Worm (Caenorhabditis elegans): ENCODE results near the gene F13A7.12.

Gene F13A7.12

DNA sequence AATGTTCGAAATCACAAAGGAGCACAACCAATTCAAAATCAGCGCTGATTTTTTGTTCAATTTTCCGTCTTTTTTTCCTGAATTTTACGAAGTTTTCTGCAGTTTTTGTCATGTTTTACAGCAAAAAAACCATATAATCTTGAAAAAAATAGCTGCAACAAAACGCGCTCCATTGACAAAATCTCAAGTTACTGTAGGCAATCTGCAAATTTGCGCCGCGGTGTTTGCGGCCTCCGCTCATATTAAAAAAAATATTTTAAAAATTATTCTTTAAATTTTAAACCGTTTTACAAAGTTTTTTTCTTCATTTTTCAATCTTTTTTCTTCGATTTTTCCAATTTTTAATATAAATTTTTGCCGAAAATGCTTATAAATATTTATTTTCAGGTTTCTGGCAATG, 9.5 kb downstream of the F13A7.12 start:
- TF ChIP-seq sea-2 (GFP tag; optimal IDR thresholded peaks at IDR 0.05) (no peak), ztf-4 (tag; optimal IDR thresholded peaks at IDR 0.05) (no peak), pqm-1 (tag; optimal IDR thresholded peaks at IDR 0.05) (no peak), unc-39 (tag; optimal IDR thresholded peaks at IDR 0.05) (no peak), nfya-1 (tag; optimal IDR thresholded peaks at IDR 0.05; ENCODE audit: insufficient read depth) (no peak), nhr-28 (tag; optimal IDR thresholded peaks at IDR 0.05) (no peak), nhr-23 (tag; optimal IDR thresholded peaks at IDR 0.05) (no peak), elt-1 (tag; optimal IDR thresholded peaks at IDR 0.05) (no peak), hmg-11 (tag; optimal IDR thresholded peaks at IDR 0.05) (no peak)

ce11 chrV:16406357-16406756, 10.5 kb downstream of the F13A7.12 start:
- no peak for TF ChIP-seq zag-1 (tag; optimal IDR thresholded peaks at IDR 0.05)
- TF ChIP-seq daf-12 (tag; optimal IDR thresholded peaks at IDR 0.05): no peak
- TF ChIP-seq nhr-23 (tag; optimal IDR thresholded peaks at IDR 0.05): no peak
- no peak for TF ChIP-seq lin-15B (tag; optimal IDR thresholded peaks at IDR 0.05)
- no peak for TF ChIP-seq lin-39 (tag; optimal IDR thresholded peaks at IDR 0.05)

- TF ChIP-seq ceh-28 (tag; optimal IDR thresholded peaks at IDR 0.05) (no peak), ztf-11 (tag; optimal IDR thresholded peaks at IDR 0.05) (no peak), lsy-12 (tag; optimal IDR thresholded peaks at IDR 0.05) (no peak)
Observed at ce11 chrV:16407663-16408062, 11.8 kb downstream of the F13A7.12 start, which contains the start of gene F26D2.3. Gene F26D2.3 (plus strand): TSS chrV:16407963.

DNA sequence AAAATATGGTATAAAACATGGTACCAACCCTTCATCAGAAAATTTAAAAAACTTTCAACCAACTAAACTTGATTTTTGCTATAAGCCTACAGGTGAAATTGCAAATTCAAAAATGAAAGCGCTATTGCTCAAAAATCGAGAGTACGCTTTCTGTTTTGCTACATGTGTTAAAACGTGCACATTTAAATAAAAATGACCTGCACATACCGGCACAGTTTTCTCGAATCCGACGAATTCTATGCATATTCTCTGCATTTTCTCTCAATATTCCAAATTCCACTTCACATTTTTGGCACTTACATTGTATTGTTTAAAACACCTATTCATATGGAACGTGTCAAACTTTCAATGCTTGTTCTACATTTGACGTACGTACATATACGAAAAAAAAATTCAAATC, 14.7 kb downstream of the F13A7.12 start, which contains the start of gene srh-145:
Gene srh-145, plus strand, starts transcription at position 193 of the 400 bp plus-strand sequence.
- no peak for TF ChIP-seq nhr-67 (tag; optimal IDR thresholded peaks at IDR 0.05)
- no peak for TF ChIP-seq mdl-1 (tag; optimal IDR thresholded peaks at IDR 0.05)
- no peak for TF ChIP-seq ceh-16 (tag; optimal IDR thresholded peaks at IDR 0.05)
- TF ChIP-seq aly-2 (tag; optimal IDR thresholded peaks at IDR 0.05): no peak
- no peak for TF ChIP-seq unc-39 (tag; optimal IDR thresholded peaks at IDR 0.05)
- no peak for TF ChIP-seq R02D3.7 (tag; optimal IDR thresholded peaks at IDR 0.05)
- TF ChIP-seq nhr-11 (tag; optimal IDR thresholded peaks at IDR 0.05): no peak
- TF ChIP-seq fkh-2 (tag; optimal IDR thresholded peaks at IDR 0.05): no peak
- no peak for TF ChIP-seq elt-3 (tag; optimal IDR thresholded peaks at IDR 0.05)
- no peak for TF ChIP-seq unc-62 (GFP tag; optimal IDR thresholded peaks at IDR 0.05)
- TF ChIP-seq nhr-25 (tag; optimal IDR thresholded peaks at IDR 0.05): no peak
- no peak for TF ChIP-seq lin-39 (tag; optimal IDR thresholded peaks at IDR 0.05)
- no peak for TF ChIP-seq egl-27 (tag; optimal IDR thresholded peaks at IDR 0.05)
- TF ChIP-seq elt-1 (tag; optimal IDR thresholded peaks at IDR 0.05): no peak
- no peak for TF ChIP-seq snpc-4 (tag; optimal IDR thresholded peaks at IDR 0.05)
- TF ChIP-seq ztf-4 (tag; optimal IDR thresholded peaks at IDR 0.05): no peak

DNA sequence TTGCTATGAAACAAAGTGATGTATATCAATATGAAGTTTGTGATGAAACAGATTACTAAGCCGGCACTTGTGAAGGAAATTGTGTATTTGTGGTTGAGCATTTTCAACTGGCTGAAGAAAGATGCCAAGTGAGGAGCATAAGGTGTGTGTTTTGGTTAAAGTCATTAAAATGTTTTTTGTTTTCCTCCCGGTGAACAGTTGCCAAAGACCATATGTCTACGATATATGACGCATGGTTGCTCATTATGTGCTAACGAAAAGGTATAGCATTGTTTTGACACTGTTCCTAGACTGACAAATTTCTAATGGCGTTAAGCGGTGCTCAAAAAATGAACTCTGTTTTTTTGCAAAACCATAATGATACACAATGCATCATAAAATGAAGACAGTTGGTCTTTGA, 21.2 kb downstream of the F13A7.12 start, which contains the start of gene str-55:
Gene str-55, minus strand, starts transcription at position 101 of the 400 bp plus-strand sequence.
- TF ChIP-seq nhr-23 (tag; optimal IDR thresholded peaks at IDR 0.05): no peak
- TF ChIP-seq elt-3 (tag; optimal IDR thresholded peaks at IDR 0.05): no peak
- TF ChIP-seq eor-1 (tag; optimal IDR thresholded peaks at IDR 0.05): no peak
- no peak for TF ChIP-seq nhr-11 (tag; optimal IDR thresholded peaks at IDR 0.05)
- no peak for TF ChIP-seq ceh-9 (tag; optimal IDR thresholded peaks at IDR 0.05)
- no peak for TF ChIP-seq nhr-12 (tag; optimal IDR thresholded peaks at IDR 0.05)
- no peak for TF ChIP-seq ama-1 (optimal IDR thresholded peaks at IDR 0.05)
- no peak for TF ChIP-seq ceh-28 (tag; optimal IDR thresholded peaks at IDR 0.05)
- no peak for TF ChIP-seq egl-27 (tag; optimal IDR thresholded peaks at IDR 0.05)
- TF ChIP-seq lin-15B (tag; optimal IDR thresholded peaks at IDR 0.05): no peak

DNA sequence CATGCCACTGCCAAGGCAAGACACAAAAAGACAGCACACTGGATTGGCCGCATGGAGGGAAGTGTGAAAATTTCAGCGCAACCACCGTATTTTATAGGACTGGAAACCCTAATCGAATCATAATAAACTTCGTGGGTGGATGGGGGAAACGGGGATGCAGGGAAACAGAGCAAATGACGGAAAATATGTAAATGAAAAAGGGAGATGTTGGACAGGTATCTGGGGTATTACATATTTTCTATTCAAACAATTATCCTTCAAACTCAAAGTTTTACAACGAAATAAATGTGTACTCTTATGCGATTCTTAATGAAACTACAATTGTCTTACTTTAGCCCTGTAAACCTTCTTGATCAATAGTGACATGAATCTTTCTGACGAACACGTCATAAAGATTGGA, 23.9 kb downstream of the F13A7.12 start, which contains the start of gene F26D2.16:
Gene F26D2.16, minus strand, starts transcription at position 101 of the 400 bp plus-strand sequence.
- TF ChIP-seq daf-12 (tag; optimal IDR thresholded peaks at IDR 0.05): no peak

DNA sequence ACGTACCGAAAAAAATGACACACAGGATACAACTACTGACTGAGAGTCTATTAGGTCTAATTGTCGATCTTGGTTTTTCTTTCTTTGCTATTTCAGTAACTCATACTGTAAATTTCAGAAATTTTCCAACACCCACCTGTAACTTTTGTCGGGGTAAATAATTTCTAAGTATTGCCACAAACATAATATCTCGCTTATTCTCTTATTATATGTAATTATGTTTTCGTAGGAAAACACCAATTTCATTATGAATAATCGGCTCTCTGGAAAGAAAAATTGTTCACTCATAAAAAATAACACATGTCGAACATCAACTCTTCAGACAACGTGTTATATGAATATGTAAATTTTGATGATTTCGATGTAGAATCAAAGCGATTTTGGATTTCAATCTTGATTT, 24.9 kb downstream of the F13A7.12 start, which contains the start of gene srw-48:
Gene srw-48, plus strand, starts transcription at position 301 of the 400 bp plus-strand sequence.
- TF ChIP-seq fkh-2 (tag; optimal IDR thresholded peaks at IDR 0.05): no peak
- TF ChIP-seq nfya-1 (tag; optimal IDR thresholded peaks at IDR 0.05; ENCODE audit: insufficient read depth): no peak
